Fruit fly (Drosophila melanogaster) whole organism, embryonic: ENCODE measurements around the gene Xport-B.

Source experiments
- Atf6 ChIP-seq: fragments of 200-800 bp; sonication (Bioruptor generic); IDR thresholded peaks from 2 replicates; pipeline ENCODE4 v1.3.6; 2022; ENCODE audit warnings: missing biosample characterization, missing genetic modification characterization
- CG12219 ChIP-seq: fragments of 200-800 bp; sonication (Bioruptor generic); optimal IDR thresholded peaks from 3 replicates; lab custom pipeline; 2018; ENCODE audit warnings: missing biosample characterization, mild to moderate bottlenecking, missing genetic modification characterization
- CG12391 ChIP-seq: fragments of 200-800 bp; sonication (Bioruptor generic); optimal IDR thresholded peaks from 3 replicates; lab custom pipeline; 2018; ENCODE audit warnings: missing biosample characterization, mild to moderate bottlenecking, missing genetic modification characterization, moderate library complexity
- CG13775 ChIP-seq: fragments of 200-800 bp; sonication (Bioruptor generic); optimal IDR thresholded peaks from 3 replicates; lab custom pipeline; 2017; ENCODE audit warnings: missing biosample characterization, mild to moderate bottlenecking, missing genetic modification characterization
- CG14710 ChIP-seq: fragments of 200-800 bp; sonication (Bioruptor generic); optimal IDR thresholded peaks from 3 replicates; lab custom pipeline; 2019; ENCODE audit warnings: missing biosample characterization, mild to moderate bottlenecking, missing genetic modification characterization, moderate library complexity
- CG15269 ChIP-seq: fragments of 200-800 bp; sonication (Bioruptor generic); optimal IDR thresholded peaks from 2 replicates; lab custom pipeline; 2018; ENCODE audit warnings: missing biosample characterization, mild to moderate bottlenecking, missing genetic modification characterization, moderate library complexity
- CG1602 ChIP-seq: fragments of 200-800 bp; sonication (Bioruptor generic); optimal IDR thresholded peaks from 3 replicates; lab custom pipeline; 2016; ENCODE audit warnings: missing biosample characterization, missing genetic modification characterization
- CG17912 ChIP-seq: fragments of 200-800 bp; sonication (Bioruptor generic); optimal IDR thresholded peaks from 2 replicates; lab custom pipeline; 2018; ENCODE audit warnings: missing biosample characterization, mild to moderate bottlenecking, missing genetic modification characterization
- CG2202 ChIP-seq: fragments of 200-800 bp; sonication (Bioruptor generic); optimal IDR thresholded peaks from 2 replicates; lab custom pipeline; 2018; ENCODE audit warnings: missing biosample characterization, mild to moderate bottlenecking, missing genetic modification characterization
- CG30020 ChIP-seq: fragments of 200-800 bp; optimal IDR thresholded peaks from 2 replicates; lab custom pipeline; 2019; ENCODE audit warnings: missing biosample characterization, mild to moderate bottlenecking, missing genetic modification characterization, moderate library complexity
- CG3281 ChIP-seq: fragments of 200-800 bp; sonication (Bioruptor generic); optimal IDR thresholded peaks from 3 replicates; lab custom pipeline; 2017; ENCODE audit warnings: missing biosample characterization, mild to moderate bottlenecking, missing genetic modification characterization
- CG34422 ChIP-seq: fragments of 200-800 bp; sonication (Bioruptor generic); IDR thresholded peaks from 3 replicates; pipeline ENCODE4 v1.3.6; 2022; ENCODE audit warnings: missing biosample characterization, missing genetic modification characterization
- CG3847 ChIP-seq: fragments of 200-800 bp; sonication (Bioruptor generic); IDR thresholded peaks from 2 replicates; pipeline ENCODE4 v1.3.6; 2022; ENCODE audit warnings: missing biosample characterization, missing genetic modification characterization
- CG4282 ChIP-seq: fragments of 200-800 bp; sonication (Bioruptor generic); optimal IDR thresholded peaks from 2 replicates; lab custom pipeline; 2016; ENCODE audit warnings: missing biosample characterization, missing genetic modification characterization
- CG6254 ChIP-seq: fragments of 200-800 bp; sonication (Bioruptor generic); optimal IDR thresholded peaks from 3 replicates; lab custom pipeline; 2017; ENCODE audit warnings: mild to moderate bottlenecking, missing biosample characterization, missing genetic modification reagents, missing genetic modification characterization
- CG6654 ChIP-seq: fragments of 200-800 bp; sonication (Bioruptor generic); optimal IDR thresholded peaks from 2 replicates; lab custom pipeline; 2017; ENCODE audit warnings: missing biosample characterization, mild to moderate bottlenecking, missing genetic modification characterization
- CG6689 ChIP-seq: fragments of 200-800 bp; sonication (Bioruptor generic); IDR thresholded peaks from 2 replicates; pipeline ENCODE4 v1.3.6; 2022; ENCODE audit warnings: missing biosample characterization, missing genetic modification characterization
- CG8388 ChIP-seq: fragments of 200-800 bp; sonication (Bioruptor generic); optimal IDR thresholded peaks from 2 replicates; lab custom pipeline; 2019; ENCODE audit warnings: missing biosample characterization, mild to moderate bottlenecking, missing genetic modification characterization, moderate library complexity
- CHES-1-like ChIP-seq: fragments of 200-800 bp; sonication (Bioruptor generic); optimal IDR thresholded peaks from 2 replicates; lab custom pipeline; 2016; ENCODE audit warnings: missing biosample characterization, missing genetic modification characterization
- Dfd ChIP-seq, 2 experiments: fragments of >200 bp; optimal IDR thresholded peaks; 2 replicates each; lab custom pipeline; 2017; ENCODE audit warnings: missing biosample characterization in 2 of 2, missing genetic modification characterization in 2 of 2
- Dll ChIP-seq: fragments of 200-800 bp; sonication (Bioruptor generic); IDR thresholded peaks from 4 replicates; pipeline ENCODE4 v1.3.6; 2022; ENCODE audit warnings: missing biosample characterization, missing genetic modification characterization; ENCODE audit not compliant: partially characterized antibody
- Dp ChIP-seq: fragments of 200-800 bp; sonication (Bioruptor generic); optimal IDR thresholded peaks from 2 replicates; lab custom pipeline; 2018; ENCODE audit warnings: missing biosample characterization, mild to moderate bottlenecking, missing genetic modification characterization, moderate library complexity
- Eip74EF ChIP-seq, 2 experiments: fragments of 200-800 bp in 1 of 2; fragments of >200 bp in 1 of 2; sonication (Bioruptor generic) in 1 of 2; optimal IDR thresholded peaks; 2 replicates each; lab custom pipeline; 2017 to 2019; ENCODE audit warnings: missing biosample characterization in 2 of 2, missing genetic modification characterization in 2 of 2, mild to moderate bottlenecking in 1 of 2, moderate library complexity in 1 of 2
- Elba2 ChIP-seq: fragments of 200-800 bp; sonication (Bioruptor generic); optimal IDR thresholded peaks from 3 replicates; lab custom pipeline; 2016; ENCODE audit warnings: missing biosample characterization, missing genetic modification characterization
- Fer2 ChIP-seq: fragments of 200-800 bp; sonication (Bioruptor generic); optimal IDR thresholded peaks from 2 replicates; lab custom pipeline; 2018; ENCODE audit warnings: missing biosample characterization, mild to moderate bottlenecking, missing genetic modification characterization, moderate library complexity
- HHEX ChIP-seq: fragments of 200-800 bp; sonication (Bioruptor generic); optimal IDR thresholded peaks from 3 replicates; lab custom pipeline; 2017; ENCODE audit warnings: missing biosample characterization, mild to moderate bottlenecking, missing genetic modification characterization, missing genetic modification reagents
- HmgD ChIP-seq: fragments of 200-800 bp; sonication (Bioruptor generic); optimal IDR thresholded peaks from 3 replicates; lab custom pipeline; 2016; ENCODE audit warnings: missing biosample characterization, missing genetic modification characterization
- Rfx ChIP-seq: fragments of 200-800 bp; sonication (Bioruptor generic); IDR thresholded peaks from 2 replicates; pipeline ENCODE4 v1.3.6; 2022; ENCODE audit warnings: missing biosample characterization, missing genetic modification characterization
- Spps ChIP-seq: fragments of 200-800 bp; sonication (Bioruptor generic); optimal IDR thresholded peaks from 2 replicates; lab custom pipeline; 2018; ENCODE audit warnings: missing biosample characterization, mild to moderate bottlenecking, missing genetic modification characterization
- al ChIP-seq: fragments of 200-800 bp; sonication (Bioruptor generic); IDR thresholded peaks from 2 replicates; pipeline ENCODE4 v1.3.6; 2022; ENCODE audit warnings: missing biosample characterization, missing genetic modification characterization
- aop ChIP-seq: fragments of 200-800 bp; sonication (Bioruptor generic); IDR thresholded peaks from 2 replicates; pipeline ENCODE4 v1.3.6; 2022; ENCODE audit warnings: missing biosample characterization, missing genetic modification characterization
- dan ChIP-seq: fragments of 200-800 bp; sonication (Bioruptor generic); IDR thresholded peaks from 2 replicates; pipeline ENCODE4 v1.3.6; 2022; ENCODE audit warnings: missing biosample characterization, missing genetic modification characterization
- ems ChIP-seq: fragments of 200-800 bp; sonication (Bioruptor generic); optimal IDR thresholded peaks from 3 replicates; lab custom pipeline; 2016; ENCODE audit warnings: missing biosample characterization, missing genetic modification characterization
- en ChIP-seq: fragments of 200-800 bp; sonication (Bioruptor generic); optimal IDR thresholded peaks from 2 replicates; lab custom pipeline; 2016; ENCODE audit warnings: missing biosample characterization, missing genetic modification characterization
- exex ChIP-seq: fragments of 200-800 bp; sonication (Bioruptor generic); optimal IDR thresholded peaks from 4 replicates; lab custom pipeline; 2018; ENCODE audit warnings: missing biosample characterization, mild to moderate bottlenecking, missing genetic modification characterization, moderate library complexity
- eyg ChIP-seq: fragments of 200-800 bp; sonication (Bioruptor generic); optimal IDR thresholded peaks from 3 replicates; lab custom pipeline; 2016; ENCODE audit warnings: missing biosample characterization, missing genetic modification characterization
- fd102C ChIP-seq: fragments of 200-800 bp; sonication (Bioruptor generic); optimal IDR thresholded peaks from 2 replicates; lab custom pipeline; 2018; ENCODE audit warnings: missing biosample characterization, mild to moderate bottlenecking, missing genetic modification characterization, moderate library complexity
- fru ChIP-seq: fragments of >200 bp; optimal IDR thresholded peaks from 2 replicates; lab custom pipeline; 2017
- gcm2 ChIP-seq: fragments of 200-800 bp; sonication (Bioruptor generic); optimal IDR thresholded peaks from 2 replicates; lab custom pipeline; 2016; ENCODE audit warnings: missing biosample characterization, missing genetic modification characterization
- grau ChIP-seq: fragments of 200-800 bp; optimal IDR thresholded peaks from 3 replicates; lab custom pipeline; 2019; ENCODE audit warnings: missing biosample characterization, mild to moderate bottlenecking, missing genetic modification characterization, moderate library complexity
- klu ChIP-seq: fragments of 200-800 bp; sonication (Bioruptor generic); IDR thresholded peaks from 2 replicates; pipeline ENCODE4 v1.3.6; 2022; ENCODE audit warnings: missing biosample characterization, missing genetic modification characterization
- lab ChIP-seq: fragments of 200-800 bp; sonication (Bioruptor generic); optimal IDR thresholded peaks from 3 replicates; lab custom pipeline; 2017; ENCODE audit warnings: missing biosample characterization, missing genetic modification characterization, mild to moderate bottlenecking, moderate library complexity, missing genetic modification reagents
- lov ChIP-seq, 2 experiments: fragments of 200-800 bp in 1 of 2; fragments of >200 bp in 1 of 2; sonication (Bioruptor generic) in 1 of 2; IDR thresholded peaks in 1 of 2; optimal IDR thresholded peaks in 1 of 2; 2 replicates in 1 of 2; 3 replicates in 1 of 2; pipeline versions ENCODE4 v1.3.6 to Lab custom; 2017 to 2022; ENCODE audit warnings: missing biosample characterization in 1 of 2, missing genetic modification characterization in 1 of 2
- pan ChIP-seq, 4 experiments: fragments of >200 bp in 3 of 4; fragments of 200-800 bp in 1 of 4; sonication (Bioruptor generic) in 1 of 4; optimal IDR thresholded peaks in 3 of 4; IDR thresholded peaks in 1 of 4; 2 replicates each; pipeline versions ENCODE4 v1.3.6 to Lab custom; 2017 to 2022; ENCODE audit warnings: missing biosample characterization in 2 of 4, missing genetic modification characterization in 2 of 4, mixed read lengths in 1 of 4
- row ChIP-seq: fragments of 200-800 bp; sonication (Bioruptor generic); IDR thresholded peaks from 3 replicates; pipeline ENCODE4 v1.3.6; 2022; ENCODE audit warnings: missing biosample characterization, missing genetic modification characterization
- sr ChIP-seq: fragments of 200-800 bp; sonication (Bioruptor generic); IDR thresholded peaks from 3 replicates; pipeline ENCODE4 v1.3.6; 2022; ENCODE audit warnings: missing biosample characterization, missing genetic modification characterization
- tx ChIP-seq: fragments of 200-800 bp; sonication (Bioruptor generic); optimal IDR thresholded peaks from 2 replicates; lab custom pipeline; 2016; ENCODE audit warnings: missing biosample characterization, missing genetic modification characterization
- wdn ChIP-seq: fragments of 200-800 bp; sonication (Bioruptor generic); IDR thresholded peaks from 2 replicates; pipeline ENCODE4 v1.3.6; 2022; ENCODE audit warnings: missing biosample characterization, missing genetic modification characterization
- z ChIP-seq: fragments of 200-800 bp; sonication (Bioruptor generic); IDR thresholded peaks from 3 replicates; pipeline ENCODE4 v1.3.6; 2022; ENCODE audit warnings: missing biosample characterization, missing genetic modification characterization

Xport-B gene

DNA sequence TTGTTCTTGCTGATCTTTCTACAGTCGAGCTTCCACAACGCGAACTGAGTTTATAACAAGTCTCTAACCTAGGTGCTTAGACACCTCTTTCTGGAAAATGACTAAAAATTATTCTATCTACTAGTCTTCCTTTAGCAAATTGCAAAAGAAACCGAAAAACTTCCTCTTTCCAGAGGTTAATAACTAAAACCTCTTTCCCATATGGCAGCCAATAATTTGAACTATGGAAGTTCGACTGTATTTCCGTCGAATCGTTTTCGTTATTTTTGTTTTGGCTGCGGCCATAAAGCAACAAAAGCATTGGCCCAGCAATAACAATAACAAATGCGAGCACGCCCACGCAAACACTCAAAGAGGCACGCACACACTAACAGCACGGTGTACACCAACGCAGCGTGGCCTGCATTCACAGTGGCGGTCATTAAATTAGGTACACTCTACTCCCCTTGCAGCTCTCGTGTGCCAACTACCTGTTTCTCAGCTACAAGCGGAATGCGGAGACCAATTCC, 34.7 kb downstream of the Xport-B start (continued):
- TF ChIP-seq CG6254 (GFP tag; lab: Kevin White, UChicago) (peak; percentile 8), CG12391 (peak; percentile 64), CG3847 (GFP tag; lab: Robert Waterston, UW) (peak; percentile 55), CHES-1-like (GFP tag; lab: Kevin White, UChicago) (peak; percentile 61), row (GFP tag; lab: Robert Waterston, UW) (peak; percentile 87), klu (GFP tag; lab: Robert Waterston, UW) (peak; percentile 22; the same call in 1 of the 2 replicates), lov (optimal IDR thresholded peaks at IDR 0.05; lab: Kevin White, UChicago) (no peak), lov (GFP tag; IDR thresholded peaks at IDR 0.05; lab: Robert Waterston, UW) (0 out of 3 replicates have a peak, but pooled peaks have one; percentile 55), Rfx (peak; percentile 58), Atf6 (GFP tag; lab: Robert Waterston, UW) (peak; percentile 66; the same call in 1 of the 2 replicates), wdn (GFP tag; lab: Robert Waterston, UW) (peak; percentile 51; the same call in 1 of the 2 replicates), eyg (GFP tag; lab: Kevin White, UChicago) (no peak), CG8388 (GFP tag; lab: Kevin White, UChicago) (peak; percentile 40), aop (GFP tag; lab: Robert Waterston, UW) (no peak), ems (GFP tag; lab: Kevin White, UChicago) (no peak), CG14710 (tag; lab: Kevin White, UChicago) (peak; percentile 28), CG13775 (GFP tag; lab: Kevin White, UChicago) (peak; percentile 21), Spps (no peak), pan (optimal IDR thresholded peaks at IDR 0.05; lab: Kevin White, UChicago) (no peak), pan (GFP tag; optimal IDR thresholded peaks at IDR 0.05 in 1 of 2, IDR thresholded peaks at IDR 0.05 in 1 of 2) (peak in 1 of 2 experiments; percentile 44), Eip74EF (GFP tag; optimal IDR thresholded peaks at IDR 0.05; lab: Kevin White, UChicago) (peak in 1 of 2 experiments; percentile 71), CG15269 (tag; lab: Kevin White, UChicago) (peak; percentile 75), grau (tag; lab: Kevin White, UChicago) (peak; percentile 96), CG34422 (GFP tag; lab: Robert Waterston, UW) (peak; percentile 30; the same call in 1 of the 3 replicates), CG17912 (GFP tag; lab: Kevin White, UChicago) (no peak), CG1602 (GFP tag; lab: Kevin White, UChicago) (peak; percentile 13), gcm2 (no peak), Dp (GFP tag; lab: Kevin White, UChicago) (no peak), z (GFP tag; lab: Robert Waterston, UW) (no peak), en (GFP tag; lab: Kevin White, UChicago) (peak; percentile 48), Fer2 (tag; lab: Kevin White, UChicago) (peak; percentile 1), CG4282 (GFP tag; lab: Kevin White, UChicago) (no peak), Elba2 (GFP tag; lab: Kevin White, UChicago) (no peak), CG30020 (no peak), tx (GFP tag; lab: Kevin White, UChicago) (peak; percentile 11), sr (GFP tag; lab: Robert Waterston, UW) (peak; percentile 99), CG2202 (tag; lab: Kevin White, UChicago) (no peak), exex (tag; lab: Kevin White, UChicago) (peak; percentile 44), HHEX (peak; percentile 46), CG6654 (peak; percentile 13), Dll (no peak), CG3281 (GFP tag; lab: Kevin White, UChicago) (peak; percentile 51), CG12219 (GFP tag; lab: Kevin White, UChicago) (peak; percentile 24), lab (GFP tag; lab: Kevin White, UChicago) (peak; percentile 78), dan (GFP tag; lab: Robert Waterston, UW) (no peak), CG6689 (GFP tag; lab: Robert Waterston, UW) (peak; percentile 49), fru (lab: Kevin White, UChicago) (no peak), fd102C (GFP tag; lab: Kevin White, UChicago) (no peak), Dfd (GFP tag; optimal IDR thresholded peaks at IDR 0.05; lab: Kevin White, UChicago) (no peak), al (GFP tag; lab: Robert Waterston, UW) (0 out of 2 replicates have a peak, but pooled peaks have one; percentile 23), HmgD (no peak)
